Worm (Caenorhabditis elegans): ENCODE measurements around the gene F37C12.10.
A peak's percentile ranks its signal among the peaks of the same experiment; 100 is the strongest.

F37C12.10 gene

DNA sequence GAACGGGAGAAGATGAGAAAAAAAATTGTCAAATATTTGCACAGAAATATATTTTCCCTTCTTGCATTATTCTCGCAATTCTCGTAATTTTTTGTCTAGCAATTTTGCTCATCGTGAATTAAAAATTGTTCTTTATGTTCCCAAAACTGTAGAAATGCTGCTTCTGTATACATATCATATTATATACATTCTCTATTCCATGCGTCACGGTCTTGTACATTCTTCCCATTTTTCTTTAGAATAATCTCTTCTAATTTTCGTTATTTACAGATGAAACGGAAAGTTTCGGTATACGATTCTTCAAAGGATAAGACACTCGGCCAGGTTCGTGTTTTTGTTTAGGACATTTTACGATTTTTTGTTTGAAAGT lies 20.6 kb downstream of the F37C12.10 start, which contains the start of gene acs-4:
TSS of gene acs-4 (plus strand) at position 271 of the 370 bp plus-strand sequence.
- TF ChIP-seq elt-2 (tag; optimal IDR thresholded peaks at IDR 0.05), result no peak
- no peak for TF ChIP-seq sox-2 (GFP tag; IDR thresholded peaks at IDR 0.05)

DNA sequence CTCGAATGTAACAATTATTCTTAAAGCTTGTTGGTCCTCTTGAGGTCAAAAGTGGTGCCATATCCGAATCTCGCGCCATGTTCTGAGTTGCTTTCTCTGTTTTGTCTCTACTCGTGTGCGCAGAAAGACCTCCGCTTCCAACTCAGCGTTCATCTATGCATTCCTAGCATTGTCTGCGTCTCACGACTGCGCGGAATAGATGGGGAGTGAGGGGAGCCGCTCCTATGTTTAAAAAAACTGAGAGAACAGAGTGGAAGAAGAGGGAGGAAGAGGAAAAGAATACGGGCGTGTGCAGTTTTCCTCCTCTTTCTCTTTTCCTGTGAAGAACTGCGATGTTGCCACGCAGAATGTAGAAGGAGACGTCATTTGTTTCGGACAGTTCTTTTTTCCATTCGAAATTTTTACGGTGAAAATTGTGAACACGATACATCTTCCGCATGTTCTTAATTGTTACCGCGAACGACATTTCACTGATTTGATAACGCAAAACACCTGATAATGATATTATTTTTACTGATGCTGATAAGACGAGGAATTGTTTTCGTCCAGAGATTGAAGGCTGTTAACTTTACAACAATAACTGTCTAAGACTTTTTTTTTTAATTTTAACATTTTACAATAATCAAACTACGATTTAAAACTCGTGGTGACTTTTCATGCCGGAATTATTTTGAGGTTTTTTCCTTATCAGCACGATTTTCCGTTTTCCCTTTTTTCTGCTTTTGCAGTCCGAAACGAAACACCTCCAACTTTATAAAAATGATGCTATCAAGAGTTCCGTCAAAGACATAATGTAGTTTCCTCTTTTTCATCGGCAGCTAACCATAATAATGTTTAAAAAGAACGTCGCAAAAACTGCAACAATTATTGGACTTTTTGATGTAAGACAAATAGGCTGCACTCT lies 21.3 kb downstream of the F37C12.10 start:
- TF ChIP-seq nfya-1 (tag; optimal IDR thresholded peaks at IDR 0.05) (peak; percentile 8), ceh-6 (GFP tag; optimal IDR thresholded peaks at IDR 0.05) (no peak), elt-2 (tag; optimal IDR thresholded peaks at IDR 0.05) (peak; percentile 91)

ce11 chrIII:7165816-7166229 lies 22.4 kb downstream of the F37C12.10 start:
- TF ChIP-seq elt-2 (tag; optimal IDR thresholded peaks at IDR 0.05), result peak; percentile 45
- no peak for TF ChIP-seq ceh-24 (tag; optimal IDR thresholded peaks at IDR 0.05)

DNA sequence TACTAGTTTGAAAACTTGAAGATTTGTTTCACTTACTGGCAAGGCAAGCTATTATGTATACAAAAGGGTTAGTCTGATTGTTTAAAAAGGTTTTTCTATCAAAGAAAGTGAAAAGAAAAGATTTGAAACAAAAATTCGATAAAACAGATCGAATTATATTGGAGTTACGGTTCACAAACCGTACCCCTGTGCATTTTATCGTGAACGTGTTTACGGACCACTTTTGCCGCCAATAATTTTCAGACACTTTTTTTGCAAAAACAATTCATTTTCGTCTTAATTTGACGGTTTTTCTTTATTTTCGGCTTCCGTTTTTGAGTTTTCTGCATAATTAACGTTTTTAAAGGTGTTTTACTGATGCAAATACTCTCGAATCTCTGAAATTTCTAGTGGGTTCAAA lies 22.9 kb downstream of the F37C12.10 start:
- TF ChIP-seq zip-5 (tag; optimal IDR thresholded peaks at IDR 0.05), result no peak
- no peak for TF ChIP-seq ceh-6 (GFP tag; optimal IDR thresholded peaks at IDR 0.05)
- no peak for TF ChIP-seq pax-1 (tag; optimal IDR thresholded peaks at IDR 0.05)
- no peak for TF ChIP-seq unc-86 (tag; optimal IDR thresholded peaks at IDR 0.05)
- no peak for TF ChIP-seq ceh-48 (tag; optimal IDR thresholded peaks at IDR 0.05)
- TF ChIP-seq ceh-9 (tag; optimal IDR thresholded peaks at IDR 0.05), result no peak
- no peak for TF ChIP-seq T23F11.4 (GFP tag; optimal IDR thresholded peaks at IDR 0.05)
- no peak for TF ChIP-seq C38D4.7 (GFP tag; optimal IDR thresholded peaks at IDR 0.05)
- no peak for TF ChIP-seq K09A11.1 (tag; optimal IDR thresholded peaks at IDR 0.05; ENCODE audit: insufficient read depth)
- TF ChIP-seq tbx-7 (tag; optimal IDR thresholded peaks at IDR 0.05), result no peak
- TF ChIP-seq elt-2 (tag; optimal IDR thresholded peaks at IDR 0.05), result no peak
- TF ChIP-seq madf-2 (tag; optimal IDR thresholded peaks at IDR 0.05), result no peak

DNA sequence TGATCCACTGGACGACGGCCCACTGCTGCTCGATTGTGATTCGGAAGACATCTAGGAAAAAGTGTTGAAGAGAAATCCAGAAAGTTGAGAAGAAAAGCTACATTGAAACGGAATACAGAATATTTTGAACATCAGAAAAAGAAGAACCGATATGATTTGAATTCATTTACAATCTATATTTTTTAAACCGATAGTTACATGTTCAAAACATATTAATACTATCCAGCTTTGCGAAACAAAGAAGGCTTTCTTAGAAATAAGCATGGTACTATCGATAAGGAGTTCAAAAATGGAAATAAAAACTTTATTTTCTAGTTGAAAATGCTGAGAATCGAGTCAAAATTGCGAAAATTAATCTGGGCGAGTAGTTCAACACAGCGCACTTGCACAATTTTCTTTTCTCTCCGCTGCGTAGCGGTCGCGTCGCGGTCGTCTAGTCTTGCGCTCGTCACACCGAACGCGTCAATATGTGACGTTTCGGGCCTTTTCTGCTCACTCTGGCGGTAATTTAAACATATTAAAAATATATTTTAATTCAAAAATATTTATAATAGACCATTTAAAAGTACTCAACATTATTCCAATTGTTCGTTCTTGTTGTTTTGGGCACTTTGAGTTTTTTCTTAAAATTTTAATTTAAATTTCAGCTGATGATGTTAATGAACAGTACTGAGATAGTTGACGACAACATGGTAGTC lies 26.0 kb downstream of the F37C12.10 start, which contains the start of the genes syf-2 and K04G7.1:
TSS of gene syf-2 (minus strand) at position 51 of the 698 bp plus-strand sequence.
TSS of gene K04G7.1 (plus strand) at position 648 of the 698 bp plus-strand sequence.
- no peak for TF ChIP-seq tbx-7 (tag; optimal IDR thresholded peaks at IDR 0.05)
- no peak for TF ChIP-seq che-1 (tag; optimal IDR thresholded peaks at IDR 0.05)
- TF ChIP-seq T23F11.4 (GFP tag; optimal IDR thresholded peaks at IDR 0.05), result no peak
- TF ChIP-seq fkh-6 (tag; optimal IDR thresholded peaks at IDR 0.05), result no peak
- peak; percentile 64 for TF ChIP-seq unc-42 (tag; optimal IDR thresholded peaks at IDR 0.05)
- peak; percentile 53 for TF ChIP-seq dve-1 (tag; optimal IDR thresholded peaks at IDR 0.05)
- peak; percentile 25 for TF ChIP-seq ztf-16 (tag; optimal IDR thresholded peaks at IDR 0.05)
- no peak for TF ChIP-seq hlh-13 (GFP tag; optimal IDR thresholded peaks at IDR 0.05)
- no peak for TF ChIP-seq Y22D7AL.16 (tag; optimal IDR thresholded peaks at IDR 0.05)
- peak; percentile 8 for TF ChIP-seq ceh-48 (tag; optimal IDR thresholded peaks at IDR 0.05)
- TF ChIP-seq ceh-2 (tag; optimal IDR thresholded peaks at IDR 0.05), result no peak
- TF ChIP-seq pag-3 (tag; optimal IDR thresholded peaks at IDR 0.05; ENCODE audit: borderline replicate concordance), result no peak
- no peak for TF ChIP-seq odd-2 (tag; optimal IDR thresholded peaks at IDR 0.05)
- TF ChIP-seq pax-1 (tag; optimal IDR thresholded peaks at IDR 0.05), result no peak
- TF ChIP-seq fax-1 (tag; optimal IDR thresholded peaks at IDR 0.05), result no peak
- TF ChIP-seq ceh-30 (tag; optimal IDR thresholded peaks at IDR 0.05), result no peak
- TF ChIP-seq ahr-1 (tag; optimal IDR thresholded peaks at IDR 0.05), result no peak
- TF ChIP-seq ama-1 (optimal IDR thresholded peaks at IDR 0.05), result no peak
- peak; percentile 26 for TF ChIP-seq ceh-18 (tag; optimal IDR thresholded peaks at IDR 0.05)
- no peak for TF ChIP-seq lim-6 (tag; optimal IDR thresholded peaks at IDR 0.05)
- peak; percentile 78 for TF ChIP-seq nfya-1 (tag; optimal IDR thresholded peaks at IDR 0.05)
- no peak for TF ChIP-seq unc-86 (tag; optimal IDR thresholded peaks at IDR 0.05)
- TF ChIP-seq nhr-232 (tag; optimal IDR thresholded peaks at IDR 0.05), result no peak
- no peak for TF ChIP-seq lin-11 (tag; optimal IDR thresholded peaks at IDR 0.05)
- no peak for TF ChIP-seq npax-4 (tag; optimal IDR thresholded peaks at IDR 0.05)
- TF ChIP-seq pha-2 (tag; optimal IDR thresholded peaks at IDR 0.05), result no peak
- no peak for TF ChIP-seq nhr-11 (tag; optimal IDR thresholded peaks at IDR 0.05)
- no peak for TF ChIP-seq pqm-1 (tag; optimal IDR thresholded peaks at IDR 0.05)
- TF ChIP-seq unc-55 (GFP tag; optimal IDR thresholded peaks at IDR 0.05), result peak; percentile 76
- no peak for TF ChIP-seq madf-2 (tag; optimal IDR thresholded peaks at IDR 0.05)
- no peak for TF ChIP-seq rnt-1 (tag; optimal IDR thresholded peaks at IDR 0.05)
- no peak for TF ChIP-seq pha-4 (tag; optimal IDR thresholded peaks at IDR 0.05)
- no peak for TF ChIP-seq hlh-15 (tag; optimal IDR thresholded peaks at IDR 0.05)

Measured in whole organism, late embryonic.